Worm (Caenorhabditis elegans): ENCODE measurements around the gene W10C4.1.

DNA sequence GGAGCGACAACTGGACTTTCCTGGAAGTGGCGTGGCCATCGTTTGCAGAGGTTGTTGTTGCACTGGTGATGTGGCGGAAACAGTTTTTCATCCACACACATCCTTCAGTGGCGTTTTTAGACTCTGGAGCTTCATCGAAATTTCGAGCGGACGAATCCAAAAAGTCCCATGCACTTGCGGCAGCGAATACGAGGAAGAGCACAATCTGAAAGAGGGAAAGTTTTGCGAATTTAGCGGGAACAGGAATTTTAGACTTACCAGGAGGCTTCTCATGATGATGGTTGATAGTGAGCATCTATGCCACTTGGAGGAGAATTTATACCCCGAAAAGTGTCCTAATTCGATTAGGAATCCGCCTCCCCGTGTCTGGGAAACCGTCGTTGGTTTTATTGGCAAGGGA is 29.2 kb downstream of the W10C4.1 start, which contains the start of gene F40G9.14:
- TF ChIP-seq F10E7.11 (tag; optimal IDR thresholded peaks at IDR 0.05), result no peak
- TF ChIP-seq athp-1 (tag; optimal IDR thresholded peaks at IDR 0.05), result no peak
- no peak for TF ChIP-seq aptf-3 (GFP tag; IDR thresholded peaks at IDR 0.05)
- no peak for TF ChIP-seq ceh-79 (tag; optimal IDR thresholded peaks at IDR 0.05)
- TF ChIP-seq egrh-3 (GFP tag; IDR thresholded peaks at IDR 0.05), result no peak
